Worm (Caenorhabditis elegans): Measurements from ENCODE around the gene srt-50.

DNA sequence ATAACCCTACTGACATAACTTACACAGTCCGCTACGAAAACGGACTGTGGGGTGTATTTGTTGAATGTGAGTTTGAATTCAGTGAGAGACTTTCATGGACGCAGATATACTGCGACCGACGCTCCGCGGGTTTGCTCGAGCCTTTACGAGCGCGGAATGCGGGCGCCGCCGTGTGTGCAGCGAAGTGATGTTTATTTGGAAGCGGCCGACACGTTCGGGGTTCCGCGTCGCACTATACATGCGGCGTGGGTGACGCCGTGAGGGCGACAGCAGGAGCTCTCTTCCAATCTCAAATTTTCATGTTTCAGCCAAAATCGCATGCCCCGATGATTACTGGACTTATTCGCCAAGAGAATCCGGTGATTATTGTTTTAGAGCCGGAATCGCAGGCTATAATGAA is 44.8 kb downstream of the srt-50 start:
- TF ChIP-seq C08G9.2 (tag; optimal IDR thresholded peaks at IDR 0.05) (no peak), ets-4 (tag; optimal IDR thresholded peaks at IDR 0.05) (no peak), tbx-2 (tag; optimal IDR thresholded peaks at IDR 0.05) (no peak), hlh-30 (tag; optimal IDR thresholded peaks at IDR 0.05; ENCODE audit: insufficient read depth) (no peak), hlh-13 (GFP tag; optimal IDR thresholded peaks at IDR 0.05) (no peak), pqm-1 (tag; optimal IDR thresholded peaks at IDR 0.05) (no peak), ama-1 (optimal IDR thresholded peaks at IDR 0.05) (no peak), ceh-9 (tag; optimal IDR thresholded peaks at IDR 0.05) (no peak), pha-4 (tag; optimal IDR thresholded peaks at IDR 0.05) (no peak), madf-2 (tag; optimal IDR thresholded peaks at IDR 0.05) (no peak)

Data from whole organism, late embryonic.